Worm (Caenorhabditis elegans): ENCODE results near the gene str-247.
A peak's percentile ranks its signal among the peaks of the same experiment; 100 is the strongest.

Gene str-247

DNA sequence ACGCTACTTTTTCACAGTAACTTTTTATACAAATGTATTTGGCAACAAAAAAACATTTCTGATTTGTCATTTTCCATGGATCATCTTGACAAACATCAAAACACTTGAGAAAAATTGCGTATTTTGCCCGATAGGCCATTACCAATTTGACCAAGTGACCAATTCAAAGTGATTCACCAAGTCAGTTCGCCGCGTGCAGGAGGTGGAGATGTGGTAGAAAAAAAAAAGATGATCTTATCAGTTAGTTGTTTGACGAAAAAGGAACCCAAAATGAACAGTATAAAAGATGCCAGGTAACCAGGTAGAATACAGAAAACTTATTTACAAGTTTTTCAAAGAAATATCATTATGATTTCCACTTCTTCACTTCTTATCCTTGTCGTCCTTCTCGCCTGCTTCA lies 35.2 kb downstream of the str-247 start, which contains the start of gene nlp-27 (continued):
- TF ChIP-seq F26F4.8 (GFP tag; conservative IDR thresholded peaks at IDR 0.05) (no peak), spr-3 (GFP tag; optimal IDR thresholded peaks at IDR 0.05) (no peak), snpc-1.2 (GFP tag; IDR thresholded peaks at IDR 0.05) (no peak), cey-2 (tag; optimal IDR thresholded peaks at IDR 0.05; ENCODE audit: borderline replicate concordance, insufficient read depth) (no peak), T20F7.1 (GFP tag; optimal IDR thresholded peaks at IDR 0.05) (no peak), pqm-1 (tag; optimal IDR thresholded peaks at IDR 0.05) (no peak), sdz-12 (GFP tag; optimal IDR thresholded peaks at IDR 0.05) (no peak), lin-38 (GFP tag; IDR thresholded peaks at IDR 0.05) (no peak), madf-9 (GFP tag; conservative IDR thresholded peaks at IDR 0.05) (no peak), mdl-1 (tag; optimal IDR thresholded peaks at IDR 0.05) (peak in 1 of 2 experiments; percentile 24), unc-62 (GFP tag; optimal IDR thresholded peaks at IDR 0.05 in 1 of 2) (peak in 1 of 2 experiments; percentile 63), unc-62 (tag; optimal IDR thresholded peaks at IDR 0.05) (no peak)

DNA sequence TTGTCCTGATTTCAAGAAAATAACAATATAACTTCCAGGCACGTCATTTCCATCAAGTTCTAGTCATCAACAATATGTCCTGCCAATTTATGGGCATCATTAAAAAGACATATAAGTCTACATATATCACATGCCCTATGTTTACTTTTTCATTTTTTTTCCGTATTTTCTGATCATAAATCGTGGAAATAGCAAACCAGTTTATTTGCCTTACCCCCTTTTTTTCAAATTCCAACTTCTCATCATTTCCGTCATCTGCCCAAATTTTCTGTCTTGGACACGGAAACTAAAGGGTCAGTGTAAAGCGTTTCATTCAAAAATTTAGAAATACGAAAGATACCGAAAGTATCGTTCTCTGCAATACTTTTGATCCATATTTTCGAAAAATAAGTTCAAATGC lies 38.5 kb downstream of the str-247 start:
- TF ChIP-seq cey-2 (tag; optimal IDR thresholded peaks at IDR 0.05; ENCODE audit: borderline replicate concordance, insufficient read depth) (no peak), T20F7.1 (GFP tag; optimal IDR thresholded peaks at IDR 0.05) (peak; percentile 1), tra-1 (GFP tag; IDR thresholded peaks at IDR 0.05) (no peak), zip-2 (tag; optimal IDR thresholded peaks at IDR 0.05) (no peak), aha-1 (tag) (peak; percentile 63)

DNA sequence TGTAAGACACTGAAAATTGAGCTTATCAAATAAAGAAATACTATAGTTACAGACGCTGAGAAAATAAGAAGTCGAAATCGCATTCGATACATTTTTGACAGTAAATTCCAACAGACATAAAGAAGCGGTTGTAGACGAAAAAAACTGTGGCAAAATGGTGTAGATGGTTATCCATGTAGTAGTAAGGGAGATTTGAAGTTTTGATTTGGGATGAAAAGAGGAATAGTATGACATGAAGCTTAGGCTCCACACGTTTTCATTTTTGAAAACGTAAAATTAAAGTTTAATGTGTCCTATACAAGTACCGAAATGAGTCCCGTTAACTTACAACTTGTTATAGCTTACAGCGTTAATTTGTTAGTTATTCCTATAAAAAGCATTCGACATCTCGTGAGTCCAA lies 40.2 kb downstream of the str-247 start, which contains the start of gene K09D9.9:
Gene K09D9.9, minus strand, starts transcription at position 101 of the 400 bp plus-strand sequence.
- TF ChIP-seq Y5F2A.4 (GFP tag; optimal IDR thresholded peaks at IDR 0.05) (no peak), mep-1 (tag; optimal IDR thresholded peaks at IDR 0.05) (no peak), vab-7 (GFP tag; IDR thresholded peaks at IDR 0.05) (no peak), arid-1 (GFP tag; conservative IDR thresholded peaks at IDR 0.05) (no peak), ceh-20 (GFP tag; IDR thresholded peaks at IDR 0.05) (no peak), nhr-77 (tag; optimal IDR thresholded peaks at IDR 0.05) (no peak), dmd-9 (GFP tag; IDR thresholded peaks at IDR 0.05) (no peak), skn-1 (tag; optimal IDR thresholded peaks at IDR 0.05) (no peak), ZK337.2 (GFP tag; IDR thresholded peaks at IDR 0.05) (no peak), nhr-237 (tag; optimal IDR thresholded peaks at IDR 0.05) (no peak), nhr-42 (GFP tag; IDR thresholded peaks at IDR 0.05) (no peak), lir-3 (tag; optimal IDR thresholded peaks at IDR 0.05) (no peak), pqm-1 (tag; optimal IDR thresholded peaks at IDR 0.05) (no peak), ztf-11 (tag; optimal IDR thresholded peaks at IDR 0.05) (no peak), nhr-102 (tag; optimal IDR thresholded peaks at IDR 0.05) (no peak)

DNA sequence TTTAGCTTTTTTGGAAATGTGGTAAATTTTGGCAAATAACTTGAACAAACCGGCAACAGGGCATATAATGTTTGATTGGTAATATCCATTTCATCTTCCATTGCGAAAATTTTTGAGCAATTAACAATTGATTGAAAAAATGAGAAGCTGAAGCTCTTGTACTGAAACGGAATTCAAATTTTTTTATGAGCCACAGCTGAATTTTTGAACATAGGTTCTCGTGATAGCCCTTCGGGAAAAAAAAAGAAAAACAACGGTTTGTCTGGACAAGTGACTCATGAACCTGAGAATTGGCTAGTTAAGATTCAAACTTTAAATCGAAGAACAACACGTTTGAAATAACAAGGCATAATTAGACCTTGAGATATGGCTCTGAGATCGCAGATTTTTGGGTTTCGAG lies 42.0 kb downstream of the str-247 start, which contains the start of gene srx-62:
Gene srx-62, minus strand, starts transcription at position 101 of the 400 bp plus-strand sequence.
- TF ChIP-seq zag-1 (tag; optimal IDR thresholded peaks at IDR 0.05): no peak
- TF ChIP-seq nhr-77 (tag; optimal IDR thresholded peaks at IDR 0.05): no peak
- no peak for TF ChIP-seq mep-1 (tag; optimal IDR thresholded peaks at IDR 0.05)

DNA sequence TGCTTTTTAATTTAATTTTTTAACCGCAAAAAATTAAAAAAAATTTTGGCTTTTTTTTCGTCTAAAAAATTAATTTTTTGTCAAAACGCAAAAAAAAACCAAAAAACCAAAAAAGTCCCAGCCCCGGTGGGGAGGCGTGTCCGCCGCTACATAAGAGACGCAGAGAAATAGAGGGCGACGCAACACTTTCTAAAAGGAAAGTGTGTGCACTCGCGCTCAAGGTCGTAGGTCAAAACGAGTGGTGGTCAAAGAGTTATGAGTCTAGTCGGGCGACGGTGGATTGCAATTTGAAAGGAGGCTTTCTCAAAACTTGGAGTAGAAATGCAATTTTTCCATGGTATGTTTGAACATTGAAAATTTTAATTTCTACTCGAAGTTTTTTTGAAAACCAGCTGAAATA lies 50.7 kb downstream of the str-247 start:
- TF ChIP-seq dpl-1 (GFP tag; optimal IDR thresholded peaks at IDR 0.05): no peak
- TF ChIP-seq T20F7.1 (GFP tag; optimal IDR thresholded peaks at IDR 0.05): no peak
- no peak for TF ChIP-seq nhr-6 (tag; optimal IDR thresholded peaks at IDR 0.05)
- TF ChIP-seq zip-11 (GFP tag; IDR thresholded peaks at IDR 0.05): no peak
- no peak for TF ChIP-seq lin-39 (tag; optimal IDR thresholded peaks at IDR 0.05)
- no peak for TF ChIP-seq fos-1 (tag; optimal IDR thresholded peaks at IDR 0.05)
- no peak for TF ChIP-seq snpc-4 (tag; optimal IDR thresholded peaks at IDR 0.05)
- TF ChIP-seq cey-2 (tag; optimal IDR thresholded peaks at IDR 0.05; ENCODE audit: borderline replicate concordance, insufficient read depth): no peak
